ENCODE assay signal across 1 fruit fly cellular context in the genomic region with DNA sequence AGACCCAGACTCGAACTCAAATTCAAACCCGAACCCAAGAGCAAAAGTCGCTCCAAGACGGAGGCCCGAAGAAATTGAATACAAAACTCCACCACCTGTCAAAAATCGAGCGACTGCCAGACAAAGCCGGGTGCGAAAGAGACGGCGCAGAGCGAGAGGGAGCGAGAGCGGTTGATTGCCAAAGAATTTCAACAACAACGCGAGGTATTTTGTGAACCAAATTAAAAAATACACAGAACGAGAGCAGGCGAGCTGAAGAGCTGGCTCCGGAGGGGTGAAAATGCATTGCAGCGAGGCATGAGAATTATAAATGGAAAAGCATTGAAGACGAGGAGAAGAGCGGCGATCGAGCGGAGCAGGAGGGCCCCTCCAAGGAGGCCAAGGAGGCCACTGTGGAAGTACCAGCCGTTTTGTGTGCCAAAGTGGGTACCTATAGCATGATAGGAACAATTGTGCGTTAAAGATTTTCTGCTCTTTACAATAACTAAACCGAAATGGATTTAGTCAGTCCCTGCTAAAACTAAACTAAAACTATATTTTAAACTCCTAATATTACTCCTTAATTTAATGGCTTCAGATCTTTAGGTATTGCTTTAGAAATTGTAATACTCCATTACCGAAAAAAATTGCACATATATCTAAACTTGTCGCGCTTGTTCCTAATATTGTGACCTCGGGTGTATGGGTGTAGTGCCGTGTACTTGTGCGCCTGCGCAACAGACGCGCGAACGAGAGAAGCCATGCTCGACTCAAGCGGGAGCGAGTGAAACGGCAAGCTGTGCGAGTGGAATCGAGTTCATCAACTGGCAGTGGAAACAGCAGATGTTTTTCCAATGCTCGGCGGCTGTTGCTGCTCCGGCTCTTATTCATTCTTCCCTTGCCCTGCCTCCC.
TF ChIP-seq lines count a peak whose summit lies in the region.

No protein-coding gene starts in this region.

TF ChIP-seq in whole organism, embryonic, 481 proteins besides CTCF, POLR2A, EP300 and RAD21 (continued from another document):
- TF ChIP-seq CG4707 (GFP tag; optimal IDR thresholded peaks at IDR 0.05; lab: Kevin White, UChicago) (peak; percentile 64), ab (GFP tag; optimal IDR thresholded peaks at IDR 0.05; lab: Kevin White, UChicago) (no peak), gcm (GFP tag; optimal IDR thresholded peaks at IDR 0.05; lab: Kevin White, UChicago) (peak; percentile 35), Deaf1 (tag; optimal IDR thresholded peaks at IDR 0.05; lab: Kevin White, UChicago) (no peak), dpn (GFP tag; optimal IDR thresholded peaks at IDR 0.05; lab: Kevin White, UChicago) (peak in 1 of 2 experiments; percentile 14), CG12155 (GFP tag; optimal IDR thresholded peaks at IDR 0.05; lab: Kevin White, UChicago) (peak; percentile 39), unpg (GFP tag; optimal IDR thresholded peaks at IDR 0.05; lab: Kevin White, UChicago) (peak; percentile 59), tap (tag; optimal IDR thresholded peaks at IDR 0.05; lab: Kevin White, UChicago) (peak; percentile 19), Pdp1 (GFP tag; optimal IDR thresholded peaks at IDR 0.05; lab: Kevin White, UChicago) (peak in 1 of 2 experiments; percentile 29), slp2 (GFP tag; optimal IDR thresholded peaks at IDR 0.05; lab: Kevin White, UChicago) (peak; percentile 7), CG13424 (tag; optimal IDR thresholded peaks at IDR 0.05; lab: Kevin White, UChicago) (peak; percentile 8), CG10267 (tag; optimal IDR thresholded peaks at IDR 0.05; lab: Kevin White, UChicago) (peak; percentile 67), Mes4 (GFP tag; optimal IDR thresholded peaks at IDR 0.05; lab: Kevin White, UChicago) (peak; percentile 23), CG1529 (GFP tag; optimal IDR thresholded peaks at IDR 0.05; lab: Kevin White, UChicago) (peak; percentile 27), dmrt11E (tag; optimal IDR thresholded peaks at IDR 0.05; lab: Kevin White, UChicago) (peak; percentile 92), CG17802 (tag; optimal IDR thresholded peaks at IDR 0.05; lab: Kevin White, UChicago) (peak; percentile 10), nerfin-1 (tag; optimal IDR thresholded peaks at IDR 0.05; lab: Kevin White, UChicago) (peak; percentile 10), phol (tag; optimal IDR thresholded peaks at IDR 0.05; lab: Kevin White, UChicago) (peak; percentile 74), CG17328 (GFP tag; IDR thresholded peaks at IDR 0.05; lab: Robert Waterston, UW) (peak; percentile 10; the same call in 1 of the 2 replicates)
